Fruit fly (Drosophila melanogaster): ENCODE data around the gene phu.

phu gene

dm6 chr3R:9459385-9460285 is 35.0 kb upstream of the phu start (continued):
- no peak for TF ChIP-seq CG12236 (GFP tag; optimal IDR thresholded peaks at IDR 0.05)
- TF ChIP-seq shn (GFP tag; optimal IDR thresholded peaks at IDR 0.05), result no peak
- TF ChIP-seq CG4820 (GFP tag; optimal IDR thresholded peaks at IDR 0.05), result peak; percentile 30
- TF ChIP-seq CG6813 (GFP tag; optimal IDR thresholded peaks at IDR 0.05), result peak; percentile 73
- TF ChIP-seq CG4854 (GFP tag; optimal IDR thresholded peaks at IDR 0.05), result peak; percentile 27
- TF ChIP-seq ewg (GFP tag; optimal IDR thresholded peaks at IDR 0.05), result peak; percentile 85
- TF ChIP-seq CG4424 (GFP tag; optimal IDR thresholded peaks at IDR 0.05), result peak; percentile 31
- TF ChIP-seq CG10147 (GFP tag; optimal IDR thresholded peaks at IDR 0.05), result peak; percentile 84
- TF ChIP-seq tup (GFP tag; optimal IDR thresholded peaks at IDR 0.05), result peak; percentile 52
- no peak for TF ChIP-seq CG42726 (GFP tag; IDR thresholded peaks at IDR 0.05; ENCODE audit: partially characterized antibody)
- TF ChIP-seq ssp (GFP tag; IDR thresholded peaks at IDR 0.05), result no peak
- TF ChIP-seq CG12391 (tag; optimal IDR thresholded peaks at IDR 0.05), result peak; percentile 71
- TF ChIP-seq CG15696 (tag; optimal IDR thresholded peaks at IDR 0.05), result peak; percentile 4
- no peak for TF ChIP-seq CG7271 (tag; optimal IDR thresholded peaks at IDR 0.05)
- TF ChIP-seq Sin3A (optimal IDR thresholded peaks at IDR 0.05), result no peak
- peak; percentile 79 for TF ChIP-seq CG15269 (tag; optimal IDR thresholded peaks at IDR 0.05)
- no peak; the same call in 1 of the 2 replicates for TF ChIP-seq MBD-R2 (GFP tag; IDR thresholded peaks at IDR 0.05)
- no peak for TF ChIP-seq NC2β (GFP tag; optimal IDR thresholded peaks at IDR 0.05)
- TF ChIP-seq CG18262 (tag; optimal IDR thresholded peaks at IDR 0.05), result peak; percentile 64
- no peak for TF ChIP-seq Ravus (GFP tag; IDR thresholded peaks at IDR 0.05)
- peak; percentile 72; the same call in 2 of the 3 replicates for TF ChIP-seq CG11695 (GFP tag; IDR thresholded peaks at IDR 0.05)
- TF ChIP-seq stc (GFP tag; IDR thresholded peaks at IDR 0.05), result peak; percentile 77
- TF ChIP-seq CG10267 (tag; optimal IDR thresholded peaks at IDR 0.05), result peak; percentile 42
- no peak for TF ChIP-seq maf-S (GFP tag; optimal IDR thresholded peaks at IDR 0.05)
- TF ChIP-seq CG8944 (GFP tag; optimal IDR thresholded peaks at IDR 0.05), result no peak
- peak; percentile 69 for TF ChIP-seq CG2712 (tag; optimal IDR thresholded peaks at IDR 0.05)
- no peak for TF ChIP-seq NFAT (GFP tag; IDR thresholded peaks at IDR 0.05)
- TF ChIP-seq Rfx (GFP tag; IDR thresholded peaks at IDR 0.05), result peak; percentile 78
- 0 out of 2 replicates have a peak, but pooled peaks have one; percentile 24 for TF ChIP-seq CG17612 (GFP tag; IDR thresholded peaks at IDR 0.05)
- TF ChIP-seq CG11560 (tag; IDR thresholded peaks at IDR 0.05), result no peak
- peak; percentile 79 for TF ChIP-seq org-1 (GFP tag; optimal IDR thresholded peaks at IDR 0.05)
- no peak for TF ChIP-seq YL-1 (GFP tag; optimal IDR thresholded peaks at IDR 0.05)
- TF ChIP-seq Chrac-16 (GFP tag; optimal IDR thresholded peaks at IDR 0.05), result peak; percentile 20
- TF ChIP-seq onecut (GFP tag; IDR thresholded peaks at IDR 0.05), result peak; percentile 59
- peak in 1 of 2 experiments; percentile 34 for TF ChIP-seq chif (GFP tag; optimal IDR thresholded peaks at IDR 0.05)
- TF ChIP-seq bbx (GFP tag; IDR thresholded peaks at IDR 0.05; ENCODE audit: partially characterized antibody), result no peak
- TF ChIP-seq CG2678 (tag; optimal IDR thresholded peaks at IDR 0.05), result peak; percentile 88
- TF ChIP-seq pan (optimal IDR thresholded peaks at IDR 0.05), result no peak
- peak in 1 of 2 experiments; percentile 59 for TF ChIP-seq pan (GFP tag; optimal IDR thresholded peaks at IDR 0.05 in 1 of 2, IDR thresholded peaks at IDR 0.05 in 1 of 2)
- peak; percentile 74 for TF ChIP-seq CG6854 (GFP tag; optimal IDR thresholded peaks at IDR 0.05)
- TF ChIP-seq Camta (GFP tag; optimal IDR thresholded peaks at IDR 0.05), result no peak
- TF ChIP-seq wek (GFP tag; optimal IDR thresholded peaks at IDR 0.05), result no peak
- TF ChIP-seq Fer2 (tag; optimal IDR thresholded peaks at IDR 0.05), result peak; percentile 64
- TF ChIP-seq Dek (tag; optimal IDR thresholded peaks at IDR 0.05), result peak; percentile 68
- no peak for TF ChIP-seq CG43689 (GFP tag; IDR thresholded peaks at IDR 0.05)
- TF ChIP-seq CG1832 (GFP tag; optimal IDR thresholded peaks at IDR 0.05), result no peak
- peak; percentile 31 for TF ChIP-seq CG8281 (tag; optimal IDR thresholded peaks at IDR 0.05)
- peak; percentile 53 for TF ChIP-seq CG15601 (tag; optimal IDR thresholded peaks at IDR 0.05)
- TF ChIP-seq da (GFP tag; optimal IDR thresholded peaks at IDR 0.05), result no peak
